Worm (Caenorhabditis elegans) whole organism, late embryonic: ENCODE data around the gene zyg-1.
"Not testable (repeated sequence)": the region's sequence is repeated elsewhere in the genome, so short reads cannot be mapped to it uniquely, and the experiment has no call there.

Experiments used
- C08G9.2 ChIP-seq: sonication (generic microtip); optimal IDR thresholded peaks from 2 replicates; lab custom pipeline; 2016; ENCODE audit warnings: mild to moderate bottlenecking, missing genetic modification characterization, moderate library complexity, missing compliant biosample characterization
- F13H6.1 ChIP-seq: sonication (generic microtip); optimal IDR thresholded peaks from 2 replicates; lab custom pipeline; 2016; ENCODE audit warnings: missing genetic modification characterization, missing compliant biosample characterization
- Y22D7AL.16 ChIP-seq: sonication (generic microtip); optimal IDR thresholded peaks from 2 replicates; lab custom pipeline; 2016; ENCODE audit warnings: missing genetic modification characterization, missing compliant biosample characterization
- ama-1 ChIP-seq: fragments of 150-350 bp; optimal IDR thresholded peaks from 2 replicates; lab custom pipeline; 2014
- ceh-18 ChIP-seq: sonication (generic microtip); optimal IDR thresholded peaks from 2 replicates; lab custom pipeline; 2016; ENCODE audit warnings: missing genetic modification characterization, missing compliant biosample characterization
- ceh-30 ChIP-seq: fragments of 150-350 bp; optimal IDR thresholded peaks from 2 replicates; lab custom pipeline; 2014; ENCODE audit warnings: missing biosample characterization, missing genetic modification characterization
- ceh-31 ChIP-seq: sonication (generic microtip); optimal IDR thresholded peaks from 2 replicates; lab custom pipeline; 2016; ENCODE audit warnings: missing genetic modification characterization, missing compliant biosample characterization
- ceh-34 ChIP-seq: sonication (generic microtip); optimal IDR thresholded peaks from 2 replicates; lab custom pipeline; 2016; ENCODE audit warnings: mild to moderate bottlenecking, missing genetic modification characterization, missing compliant biosample characterization
- ceh-48 ChIP-seq: sonication (generic microtip); optimal IDR thresholded peaks from 2 replicates; lab custom pipeline; 2016; ENCODE audit warnings: missing genetic modification characterization, inconsistent platforms, missing compliant biosample characterization
- ceh-9 ChIP-seq: sonication (generic microtip); optimal IDR thresholded peaks from 2 replicates; lab custom pipeline; 2016; ENCODE audit warnings: mild to moderate bottlenecking, missing genetic modification characterization, inconsistent platforms, missing compliant biosample characterization
- che-1 ChIP-seq: sonication (generic microtip); optimal IDR thresholded peaks from 2 replicates; lab custom pipeline; 2016; ENCODE audit warnings: mild to moderate bottlenecking, missing genetic modification characterization, missing compliant biosample characterization
- dve-1 ChIP-seq: sonication (generic microtip); optimal IDR thresholded peaks from 2 replicates; lab custom pipeline; 2017; ENCODE audit warnings: antibody characterized with exemption, mild to moderate bottlenecking, missing genetic modification characterization, missing compliant biosample characterization
- elt-4 ChIP-seq: sonication (generic microtip); optimal IDR thresholded peaks from 2 replicates; lab custom pipeline; 2016; ENCODE audit warnings: missing genetic modification characterization, missing compliant biosample characterization
- hlh-13 ChIP-seq: fragments of 200-800 bp; sonication (Bioruptor generic); optimal IDR thresholded peaks from 2 replicates; lab custom pipeline; 2018; ENCODE audit warnings: mild to moderate bottlenecking, missing genetic modification characterization, missing compliant biosample characterization
- hlh-15 ChIP-seq: sonication (generic microtip); optimal IDR thresholded peaks from 2 replicates; lab custom pipeline; 2016; ENCODE audit warnings: missing genetic modification characterization, missing compliant biosample characterization
- hlh-6 ChIP-seq: sonication (generic microtip); optimal IDR thresholded peaks from 2 replicates; lab custom pipeline; 2016; ENCODE audit warnings: missing genotype, missing genetic modification characterization, missing compliant biosample characterization
- hlh-8 ChIP-seq: sonication (generic microtip); optimal IDR thresholded peaks from 2 replicates; lab custom pipeline; 2016; ENCODE audit warnings: missing genotype, missing genetic modification characterization, missing compliant biosample characterization
- lin-11 ChIP-seq: fragments of 200-800 bp; sonication (Bioruptor generic); optimal IDR thresholded peaks from 2 replicates; lab custom pipeline; 2018; ENCODE audit warnings: mild to moderate bottlenecking, missing genetic modification characterization, missing compliant biosample characterization
- madf-2 ChIP-seq: sonication (generic microtip); optimal IDR thresholded peaks from 2 replicates; lab custom pipeline; 2017; ENCODE audit warnings: missing genetic modification characterization, missing compliant biosample characterization
- npax-4 ChIP-seq: sonication (generic microtip); optimal IDR thresholded peaks from 2 replicates; lab custom pipeline; 2016; ENCODE audit warnings: missing genetic modification characterization, missing compliant biosample characterization
- odd-2 ChIP-seq: sonication (generic microtip); optimal IDR thresholded peaks from 2 replicates; lab custom pipeline; 2017; ENCODE audit warnings: antibody characterized with exemption, mild to moderate bottlenecking, missing genetic modification characterization, missing compliant biosample characterization
- sox-2 ChIP-seq: fragments of 200-800 bp; sonication (Bioruptor generic); IDR thresholded peaks from 2 replicates; pipeline ENCODE4 v1.3.6; 2022; ENCODE audit warnings: missing genetic modification reagents, missing genetic modification characterization, missing compliant biosample characterization
- sox-4 ChIP-seq: sonication (generic microtip); optimal IDR thresholded peaks from 2 replicates; lab custom pipeline; 2017; ENCODE audit warnings: mild to moderate bottlenecking, missing genetic modification characterization, inconsistent platforms, missing compliant biosample characterization
- syd-9 ChIP-seq: sonication (generic microtip); optimal IDR thresholded peaks from 2 replicates; lab custom pipeline; 2016; ENCODE audit warnings: mild to moderate bottlenecking, missing genetic modification characterization, moderate library complexity, missing compliant biosample characterization
- tbx-7 ChIP-seq: sonication (generic microtip); optimal IDR thresholded peaks from 2 replicates; lab custom pipeline; 2016; ENCODE audit warnings: missing genotype, missing genetic modification characterization, missing compliant biosample characterization
- ttx-3 ChIP-seq: sonication (generic microtip); optimal IDR thresholded peaks from 2 replicates; lab custom pipeline; 2016; ENCODE audit warnings: missing genetic modification reagents, missing genetic modification characterization, missing compliant biosample characterization
- unc-55 ChIP-seq: sonication (generic microtip); optimal IDR thresholded peaks from 2 replicates; lab custom pipeline; 2017; ENCODE audit warnings: missing biosample characterization, missing genetic modification reagents, missing genetic modification characterization

The zyg-1 gene

DNA sequence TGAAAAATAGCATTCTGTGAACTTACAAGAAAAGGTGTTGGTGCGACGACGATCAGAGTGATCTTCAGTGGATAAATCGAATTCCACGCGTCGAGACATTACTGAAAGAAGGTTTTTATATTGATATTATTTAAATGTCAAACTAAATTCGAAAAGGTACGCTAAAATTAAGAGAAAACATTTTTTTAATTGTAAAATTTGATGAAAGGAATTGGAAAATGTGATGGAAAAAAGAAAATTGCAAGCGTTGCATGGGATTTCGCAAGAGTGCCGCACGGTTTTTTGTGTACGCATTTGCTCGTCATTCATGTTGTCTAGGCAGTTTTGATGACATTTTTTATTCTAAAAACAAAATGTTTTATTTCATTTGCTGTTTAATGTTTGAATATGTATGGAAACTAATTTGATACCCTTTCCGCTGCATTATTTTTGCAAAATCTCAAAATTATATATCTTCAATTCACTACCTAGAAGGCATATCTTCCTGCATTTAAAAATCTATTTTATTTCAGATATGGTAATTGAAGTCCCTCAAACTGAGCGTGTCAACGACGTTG is 27.1 kb upstream of the zyg-1 start, which contains the start of the genes eif-3.L and npl-4.2:
Gene eif-3.L (minus strand): TSS at position 101 of the 557 bp plus-strand sequence.
Gene npl-4.2 (plus strand): TSS at position 507 of the 557 bp plus-strand sequence.
- TF ChIP-seq ceh-48 (tag; lab: Kevin White, UChicago); madf-2; hlh-8: not testable (repeated sequence)

DNA sequence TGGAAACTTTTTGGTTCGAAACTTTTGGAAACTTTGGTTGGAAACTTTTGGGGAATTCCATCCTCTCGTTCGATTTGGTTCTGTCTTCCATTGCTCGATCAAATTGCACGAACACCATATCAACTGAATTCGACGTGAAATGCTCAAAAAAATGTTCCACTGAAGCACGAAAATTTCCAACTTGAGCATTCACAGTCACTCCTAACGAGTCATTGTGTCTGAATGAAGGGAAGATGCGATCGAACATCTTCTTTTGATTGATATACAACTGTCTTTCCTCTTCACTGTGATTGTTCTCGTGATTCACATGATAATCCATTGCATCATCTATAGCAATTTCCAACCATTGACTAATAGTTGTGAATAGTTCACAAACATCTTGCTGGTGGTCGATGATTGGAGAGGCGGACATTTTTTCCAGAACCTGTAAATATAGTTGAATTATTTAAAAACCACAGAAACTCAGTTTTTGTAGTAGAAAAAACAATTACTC is 21.2 kb upstream of the zyg-1 start, which contains the start of gene F59E12.15:
Gene F59E12.15 (minus strand): TSS at position 51 of the 493 bp plus-strand sequence.
- no peak for TF ChIP-seq ceh-34
- TF ChIP-seq hlh-13 (GFP tag; lab: Kevin White, UChicago) = no peak
- no peak for TF ChIP-seq ceh-30 (tag; lab: Kevin White, UChicago)
- no peak for TF ChIP-seq sox-4
- TF ChIP-seq ceh-9 = no peak
- TF ChIP-seq sox-2 (GFP tag; lab: Robert Waterston, UW) = no peak
- no peak for TF ChIP-seq hlh-6
- TF ChIP-seq ceh-31 (tag; lab: Kevin White, UChicago) = no peak
- TF ChIP-seq ttx-3 (tag; lab: Kevin White, UChicago) = no peak
- no peak for TF ChIP-seq F13H6.1 (tag; lab: Kevin White, UChicago)
- TF ChIP-seq syd-9 = no peak
- TF ChIP-seq hlh-15 (tag; lab: Kevin White, UChicago) = no peak

DNA sequence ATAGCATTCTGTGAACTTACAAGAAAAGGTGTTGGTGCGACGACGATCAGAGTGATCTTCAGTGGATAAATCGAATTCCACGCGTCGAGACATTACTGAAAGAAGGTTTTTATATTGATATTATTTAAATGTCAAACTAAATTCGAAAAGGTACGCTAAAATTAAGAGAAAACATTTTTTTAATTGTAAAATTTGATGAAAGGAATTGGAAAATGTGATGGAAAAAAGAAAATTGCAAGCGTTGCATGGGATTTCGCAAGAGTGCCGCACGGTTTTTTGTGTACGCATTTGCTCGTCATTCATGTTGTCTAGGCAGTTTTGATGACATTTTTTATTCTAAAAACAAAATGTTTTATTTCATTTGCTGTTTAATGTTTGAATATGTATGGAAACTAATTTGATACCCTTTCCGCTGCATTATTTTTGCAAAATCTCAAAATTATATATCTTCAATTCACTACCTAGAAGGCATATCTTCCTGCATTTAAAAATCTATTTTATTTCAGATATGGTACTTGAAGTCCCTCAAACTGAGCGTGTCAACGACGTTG is 18.6 kb upstream of the zyg-1 start, which contains the start of the genes F59E12.6 and npl-4.1:
Gene F59E12.6 (minus strand): TSS at position 101 of the 551 bp plus-strand sequence.
Gene npl-4.1 (plus strand): TSS at position 501 of the 551 bp plus-strand sequence.
- not testable (repeated sequence) for TF ChIP-seq hlh-8; che-1 (tag; lab: Kevin White, UChicago); elt-4 (tag; lab: Kevin White, UChicago)

DNA sequence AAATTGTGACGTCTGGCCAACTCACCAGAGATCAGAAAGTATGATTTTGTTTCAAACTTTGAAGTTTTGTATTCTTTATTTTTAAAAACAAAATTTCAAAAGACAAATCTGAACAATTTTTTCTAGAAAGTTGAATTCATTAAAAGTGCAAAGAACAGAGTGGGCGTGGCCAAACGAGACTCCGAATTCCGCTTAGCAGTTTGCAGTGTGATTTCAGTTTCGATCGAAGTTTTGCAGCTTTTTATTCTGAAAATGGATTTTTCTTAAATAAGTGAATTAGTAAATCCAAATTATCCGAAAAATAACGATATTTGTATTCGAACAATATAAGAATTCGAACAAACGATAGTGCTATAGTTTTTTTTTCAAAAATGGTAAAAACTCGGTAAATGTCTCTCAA is 16.1 kb upstream of the zyg-1 start:
- TF ChIP-seq elt-4 (tag; lab: Kevin White, UChicago) = no peak
- no peak for TF ChIP-seq lin-11 (tag; lab: Kevin White, UChicago)
- no peak for TF ChIP-seq npax-4 (tag; lab: Kevin White, UChicago)

DNA sequence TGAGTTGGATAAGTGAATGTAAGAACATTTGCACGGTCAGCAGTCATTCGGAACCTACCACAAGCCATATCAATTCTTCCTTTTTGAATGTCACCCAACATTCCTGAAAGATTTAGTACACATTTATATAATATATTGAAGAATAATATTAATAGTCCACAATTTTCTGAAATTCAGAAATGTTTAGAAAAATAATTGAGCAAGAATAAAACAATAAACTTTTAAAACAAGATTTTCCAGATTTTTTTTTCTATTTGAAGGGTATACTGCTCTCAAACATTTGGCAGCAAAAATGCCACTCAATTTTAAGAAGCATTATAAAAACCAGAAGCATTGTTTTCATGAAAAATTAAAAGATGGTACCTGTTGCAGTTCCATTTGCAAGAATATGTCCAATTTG is 12.7 kb upstream of the zyg-1 start, which contains the start of gene F59E12.8:
Gene F59E12.8 (minus strand): TSS at position 101 of the 400 bp plus-strand sequence.
- no peak for TF ChIP-seq ceh-30 (tag; lab: Kevin White, UChicago)
- TF ChIP-seq ceh-9 = no peak

DNA sequence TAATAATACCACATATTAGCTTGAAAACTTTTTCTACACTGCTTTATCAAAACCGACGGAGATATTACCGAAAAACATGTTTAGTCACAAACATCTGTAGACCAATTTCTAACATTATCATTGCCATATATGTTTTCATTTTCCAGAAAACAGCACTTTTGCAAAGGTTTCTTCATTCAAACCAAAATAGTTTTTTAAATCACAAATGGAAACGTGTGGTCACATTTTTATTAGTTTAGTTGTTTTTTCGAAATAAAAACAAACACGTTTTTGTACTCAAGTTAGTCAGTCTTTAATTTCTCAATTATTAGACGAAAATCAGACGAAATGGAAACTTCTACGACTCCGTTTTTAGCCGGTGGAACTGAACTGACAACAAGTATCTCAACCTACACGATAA is 11.5 kb upstream of the zyg-1 start, which contains the start of gene F59E12.3:
Gene F59E12.3 (plus strand): TSS at position 301 of the 400 bp plus-strand sequence.
- no peak for TF ChIP-seq hlh-15 (tag; lab: Kevin White, UChicago)
- TF ChIP-seq tbx-7 (tag; lab: Kevin White, UChicago) = no peak
- TF ChIP-seq C08G9.2 = no peak
- no peak for TF ChIP-seq dve-1 (tag; lab: Kevin White, UChicago)
- TF ChIP-seq ama-1 (lab: Kevin White, UChicago) = no peak
- no peak for TF ChIP-seq hlh-6
- TF ChIP-seq odd-2 (tag; lab: Kevin White, UChicago) = no peak
- no peak for TF ChIP-seq sox-4
- no peak for TF ChIP-seq Y22D7AL.16 (tag; lab: Kevin White, UChicago)
- TF ChIP-seq unc-55 = no peak
- no peak for TF ChIP-seq ceh-30 (tag; lab: Kevin White, UChicago)
- no peak for TF ChIP-seq ceh-18 (tag; lab: Kevin White, UChicago)
